Worm (Caenorhabditis elegans) whole organism, late embryonic: Measurements from ENCODE around the gene K09D9.9.

Experiments used
- C08G9.2 ChIP-seq: sonication (generic microtip); optimal IDR thresholded peaks from 2 replicates; lab custom pipeline; 2016; ENCODE audit warnings: mild to moderate bottlenecking, missing genetic modification characterization, moderate library complexity, missing compliant biosample characterization
- C38D4.7 ChIP-seq: fragments of 200-800 bp; sonication (Bioruptor generic); optimal IDR thresholded peaks from 2 replicates; lab custom pipeline; 2018; ENCODE audit warnings: mild to moderate bottlenecking, missing genetic modification characterization, moderate library complexity, missing compliant biosample characterization
- K02D7.2 ChIP-seq: sonication (generic microtip); optimal IDR thresholded peaks from 2 replicates; lab custom pipeline; 2017; ENCODE audit warnings: mild to moderate bottlenecking, missing genetic modification characterization, missing compliant biosample characterization
- Y22D7AL.16 ChIP-seq: sonication (generic microtip); optimal IDR thresholded peaks from 2 replicates; lab custom pipeline; 2016; ENCODE audit warnings: missing genetic modification characterization, missing compliant biosample characterization
- ahr-1 ChIP-seq: sonication (generic microtip); optimal IDR thresholded peaks from 2 replicates; lab custom pipeline; 2016; ENCODE audit warnings: missing genetic modification characterization, missing compliant biosample characterization
- ama-1 ChIP-seq: fragments of 150-350 bp; optimal IDR thresholded peaks from 2 replicates; lab custom pipeline; 2014
- ceh-14 ChIP-seq: sonication (generic microtip); optimal IDR thresholded peaks from 2 replicates; lab custom pipeline; 2016; ENCODE audit warnings: missing genotype, missing genetic modification characterization, missing compliant biosample characterization
- ceh-24 ChIP-seq: sonication (generic microtip); optimal IDR thresholded peaks from 2 replicates; lab custom pipeline; 2016; ENCODE audit warnings: mild to moderate bottlenecking, missing genetic modification characterization, missing compliant biosample characterization
- ceh-31 ChIP-seq: sonication (generic microtip); optimal IDR thresholded peaks from 2 replicates; lab custom pipeline; 2016; ENCODE audit warnings: missing genetic modification characterization, missing compliant biosample characterization
- ceh-34 ChIP-seq: sonication (generic microtip); optimal IDR thresholded peaks from 2 replicates; lab custom pipeline; 2016; ENCODE audit warnings: mild to moderate bottlenecking, missing genetic modification characterization, missing compliant biosample characterization
- ceh-45 ChIP-seq: fragments of 200-800 bp; sonication (Bioruptor generic); IDR thresholded peaks from 2 replicates; pipeline ENCODE4 v1.3.6; 2022; ENCODE audit warnings: missing genetic modification reagents, missing genetic modification characterization, missing compliant biosample characterization
- ceh-48 ChIP-seq: sonication (generic microtip); optimal IDR thresholded peaks from 2 replicates; lab custom pipeline; 2016; ENCODE audit warnings: missing genetic modification characterization, inconsistent platforms, missing compliant biosample characterization
- che-1 ChIP-seq: sonication (generic microtip); optimal IDR thresholded peaks from 2 replicates; lab custom pipeline; 2016; ENCODE audit warnings: mild to moderate bottlenecking, missing genetic modification characterization, missing compliant biosample characterization
- elt-2 ChIP-seq: sonication (generic microtip); optimal IDR thresholded peaks from 2 replicates; lab custom pipeline; 2016; ENCODE audit warnings: missing genetic modification reagents, missing genetic modification characterization, missing compliant biosample characterization
- elt-4 ChIP-seq: sonication (generic microtip); optimal IDR thresholded peaks from 2 replicates; lab custom pipeline; 2016; ENCODE audit warnings: missing genetic modification characterization, missing compliant biosample characterization
- ets-4 ChIP-seq: sonication (generic microtip); optimal IDR thresholded peaks from 2 replicates; lab custom pipeline; 2016; ENCODE audit warnings: missing genetic modification characterization, missing compliant biosample characterization
- hlh-13 ChIP-seq: fragments of 200-800 bp; sonication (Bioruptor generic); optimal IDR thresholded peaks from 2 replicates; lab custom pipeline; 2018; ENCODE audit warnings: mild to moderate bottlenecking, missing genetic modification characterization, missing compliant biosample characterization
- hlh-15 ChIP-seq: sonication (generic microtip); optimal IDR thresholded peaks from 2 replicates; lab custom pipeline; 2016; ENCODE audit warnings: missing genetic modification characterization, missing compliant biosample characterization
- hlh-30 ChIP-seq: sonication (generic microtip); optimal IDR thresholded peaks from 2 replicates; lab custom pipeline; 2017; ENCODE audit warnings: antibody characterized with exemption, missing genetic modification characterization, missing compliant biosample characterization; ENCODE audit not compliant: insufficient read depth
- mec-3 ChIP-seq: sonication (generic microtip); optimal IDR thresholded peaks from 2 replicates; lab custom pipeline; 2016; ENCODE audit warnings: borderline replicate concordance, missing genetic modification characterization, missing compliant biosample characterization
- nhr-11 ChIP-seq: fragments of 150-350 bp; optimal IDR thresholded peaks from 2 replicates; lab custom pipeline; 2014; ENCODE audit warnings: missing biosample characterization, missing genetic modification characterization
- nhr-232 ChIP-seq: sonication (generic microtip); optimal IDR thresholded peaks from 2 replicates; lab custom pipeline; 2016; ENCODE audit warnings: missing genetic modification characterization, missing compliant biosample characterization
- npax-4 ChIP-seq: sonication (generic microtip); optimal IDR thresholded peaks from 2 replicates; lab custom pipeline; 2016; ENCODE audit warnings: missing genetic modification characterization, missing compliant biosample characterization
- pat-9 ChIP-seq: fragments of 200-800 bp; sonication (Bioruptor generic); optimal IDR thresholded peaks from 2 replicates; lab custom pipeline; 2018; ENCODE audit warnings: mild to moderate bottlenecking, missing genetic modification characterization, moderate library complexity, missing compliant biosample characterization
- pax-1 ChIP-seq: fragments of 150-350 bp; optimal IDR thresholded peaks from 2 replicates; lab custom pipeline; 2014; ENCODE audit warnings: missing biosample characterization, missing genetic modification characterization
- pha-2 ChIP-seq: sonication (generic microtip); optimal IDR thresholded peaks from 2 replicates; lab custom pipeline; 2017; ENCODE audit warnings: mild to moderate bottlenecking, missing genetic modification characterization, missing compliant biosample characterization
- pha-4 ChIP-seq: fragments of 150-350 bp; optimal IDR thresholded peaks from 2 replicates; lab custom pipeline; 2018; ENCODE audit warnings: missing biosample characterization, missing genetic modification reagents, missing genetic modification characterization
- pqm-1 ChIP-seq: sonication (generic microtip); optimal IDR thresholded peaks from 2 replicates; lab custom pipeline; 2016; ENCODE audit warnings: missing genetic modification characterization, missing compliant biosample characterization
- ref-2 ChIP-seq: sonication (generic microtip); optimal IDR thresholded peaks from 2 replicates; lab custom pipeline; 2016; ENCODE audit warnings: missing genetic modification characterization, missing compliant biosample characterization
- sox-2 ChIP-seq: fragments of 200-800 bp; sonication (Bioruptor generic); IDR thresholded peaks from 2 replicates; pipeline ENCODE4 v1.3.6; 2022; ENCODE audit warnings: missing genetic modification reagents, missing genetic modification characterization, missing compliant biosample characterization
- sox-4 ChIP-seq: sonication (generic microtip); optimal IDR thresholded peaks from 2 replicates; lab custom pipeline; 2017; ENCODE audit warnings: mild to moderate bottlenecking, missing genetic modification characterization, inconsistent platforms, missing compliant biosample characterization
- syd-9 ChIP-seq: sonication (generic microtip); optimal IDR thresholded peaks from 2 replicates; lab custom pipeline; 2016; ENCODE audit warnings: mild to moderate bottlenecking, missing genetic modification characterization, moderate library complexity, missing compliant biosample characterization
- tbx-2 ChIP-seq: sonication (generic microtip); optimal IDR thresholded peaks from 2 replicates; lab custom pipeline; 2016; ENCODE audit warnings: missing genetic modification characterization, missing compliant biosample characterization
- unc-3 ChIP-seq, 2 experiments: fragments of 200-800 bp in 1 of 2; sonication (Bioruptor generic) in 1 of 2; sonication (generic microtip) in 1 of 2; conservative IDR thresholded peaks in 1 of 2; optimal IDR thresholded peaks in 1 of 2; 2 replicates each; pipeline versions ENCODE4 v1.3.6 to Lab custom; 2016 to 2022; ENCODE audit warnings: missing compliant biosample characterization in 2 of 2, missing genetic modification characterization in 2 of 2, missing genetic modification reagents in 1 of 2
- unc-86 ChIP-seq: sonication (generic microtip); optimal IDR thresholded peaks from 2 replicates; lab custom pipeline; 2016; ENCODE audit warnings: missing genetic modification characterization, missing compliant biosample characterization
- ztf-16 ChIP-seq: sonication (generic microtip); optimal IDR thresholded peaks from 2 replicates; lab custom pipeline; 2017; ENCODE audit warnings: missing genetic modification characterization, missing compliant biosample characterization

K09D9.9 gene

DNA sequence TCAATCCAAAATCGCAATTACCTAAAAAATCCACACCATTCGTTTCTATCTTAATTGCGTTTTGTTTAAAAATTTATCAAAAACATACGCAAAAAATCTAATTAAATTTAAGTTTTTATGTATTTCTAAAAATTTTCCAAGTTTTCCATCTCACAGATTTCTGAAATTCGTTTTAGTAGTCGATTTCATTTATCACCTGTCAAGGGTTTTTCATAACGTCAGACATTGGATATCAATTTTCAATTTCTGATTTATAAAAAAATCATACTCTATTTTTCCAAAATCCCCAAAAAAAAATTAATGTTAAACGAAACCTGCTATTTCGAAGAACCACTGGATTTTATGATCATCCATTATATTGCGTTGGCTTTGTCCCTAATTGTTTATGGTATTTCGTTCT, 16.2 kb upstream of the K09D9.9 start, which contains the start of gene srh-4:
TSS of gene srh-4 (plus strand) at position 301 of the 400 bp plus-strand sequence.
- TF ChIP-seq tbx-2 (tag; lab: Kevin White, UChicago) (no peak), ama-1 (lab: Kevin White, UChicago) (no peak), hlh-15 (tag; lab: Kevin White, UChicago) (no peak), ztf-16 (tag; lab: Kevin White, UChicago) (no peak), pax-1 (no peak), npax-4 (no peak), ceh-48 (tag; lab: Kevin White, UChicago) (no peak), mec-3 (tag; lab: Kevin White, UChicago) (no peak), elt-2 (tag; lab: Kevin White, UChicago) (no peak), sox-4 (no peak), ref-2 (no peak), ahr-1 (tag; lab: Kevin White, UChicago) (no peak), C08G9.2 (tag; lab: Kevin White, UChicago) (no peak), ceh-31 (tag; lab: Kevin White, UChicago) (no peak), unc-86 (tag; lab: Kevin White, UChicago) (no peak), syd-9 (tag; lab: Kevin White, UChicago) (no peak)

DNA sequence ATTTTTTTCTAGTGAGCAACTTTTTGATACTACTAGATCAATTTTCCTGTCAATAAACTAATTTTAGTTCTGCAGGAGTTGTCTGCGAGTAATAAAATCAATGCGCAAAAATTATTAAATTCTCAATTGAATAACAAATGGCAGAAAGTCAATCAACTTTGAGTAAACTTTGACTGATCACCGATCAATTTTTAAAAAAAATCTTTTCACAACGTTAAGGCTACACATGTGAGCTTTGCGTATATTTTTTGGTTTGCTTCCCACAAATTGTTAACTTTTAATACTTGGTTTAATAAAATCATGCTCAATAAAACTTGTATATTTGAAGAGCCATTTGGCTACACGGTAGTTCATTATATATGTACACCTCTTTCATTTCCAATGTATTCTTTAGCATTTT, 14.0 kb upstream of the K09D9.9 start, which contains the start of gene srh-7:
TSS of gene srh-7 (plus strand) at position 301 of the 400 bp plus-strand sequence.
- TF ChIP-seq pha-4 (tag; lab: Kevin White, UChicago), result no peak
- no peak for TF ChIP-seq elt-4 (tag; lab: Kevin White, UChicago)
- no peak for TF ChIP-seq hlh-13 (GFP tag; lab: Kevin White, UChicago)
- no peak for TF ChIP-seq ceh-45 (GFP tag; lab: Robert Waterston, UW)
- TF ChIP-seq ceh-48 (tag; lab: Kevin White, UChicago), result no peak
- no peak for TF ChIP-seq C38D4.7
- no peak for TF ChIP-seq pat-9 (tag; lab: Kevin White, UChicago)
- no peak for TF ChIP-seq pax-1
- TF ChIP-seq npax-4, result no peak
- no peak for TF ChIP-seq ahr-1 (tag; lab: Kevin White, UChicago)
- no peak for TF ChIP-seq nhr-232 (tag; lab: Kevin White, UChicago)
- TF ChIP-seq ztf-16 (tag; lab: Kevin White, UChicago), result no peak
- no peak for TF ChIP-seq nhr-11 (tag; lab: Kevin White, UChicago)
- TF ChIP-seq ceh-34 (tag; lab: Kevin White, UChicago), result no peak
- TF ChIP-seq pha-2 (tag; lab: Kevin White, UChicago), result no peak
- TF ChIP-seq Y22D7AL.16 (tag; lab: Kevin White, UChicago), result no peak
- TF ChIP-seq, all 69 proteins: peak for 0

DNA sequence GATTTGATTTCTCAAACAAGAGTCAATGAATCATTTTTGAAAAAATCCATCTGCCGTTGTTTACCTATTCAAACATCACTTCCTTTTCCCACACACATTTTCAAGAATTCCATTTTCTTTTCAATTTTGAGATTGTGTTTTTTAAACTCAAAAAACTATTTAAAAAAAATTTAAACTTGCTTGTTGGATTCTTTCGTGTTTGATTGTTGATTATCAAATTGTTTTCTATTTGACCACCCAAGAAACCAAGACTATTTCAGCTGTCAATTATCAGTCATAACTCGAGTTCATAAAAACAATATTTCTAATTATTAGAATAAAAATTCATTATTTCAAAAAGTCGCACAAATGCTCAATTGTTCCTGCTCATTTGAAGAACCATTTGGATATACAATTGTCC, 11.3 kb upstream of the K09D9.9 start, which contains the start of gene srh-8:
TSS of gene srh-8 (plus strand) at position 301 of the 400 bp plus-strand sequence.
- TF ChIP-seq K02D7.2 (tag; lab: Kevin White, UChicago), result no peak
- no peak for TF ChIP-seq ets-4 (tag; lab: Kevin White, UChicago)

DNA sequence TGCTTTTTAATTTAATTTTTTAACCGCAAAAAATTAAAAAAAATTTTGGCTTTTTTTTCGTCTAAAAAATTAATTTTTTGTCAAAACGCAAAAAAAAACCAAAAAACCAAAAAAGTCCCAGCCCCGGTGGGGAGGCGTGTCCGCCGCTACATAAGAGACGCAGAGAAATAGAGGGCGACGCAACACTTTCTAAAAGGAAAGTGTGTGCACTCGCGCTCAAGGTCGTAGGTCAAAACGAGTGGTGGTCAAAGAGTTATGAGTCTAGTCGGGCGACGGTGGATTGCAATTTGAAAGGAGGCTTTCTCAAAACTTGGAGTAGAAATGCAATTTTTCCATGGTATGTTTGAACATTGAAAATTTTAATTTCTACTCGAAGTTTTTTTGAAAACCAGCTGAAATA, 10.6 kb upstream of the K09D9.9 start:
- TF ChIP-seq elt-2 (tag; lab: Kevin White, UChicago) (no peak), ets-4 (tag; lab: Kevin White, UChicago) (no peak), ceh-24 (no peak), C38D4.7 (no peak), sox-2 (no peak), pqm-1 (no peak), ceh-14 (tag; lab: Kevin White, UChicago) (no peak), tbx-2 (tag; lab: Kevin White, UChicago) (no peak), nhr-232 (tag; lab: Kevin White, UChicago) (no peak), ceh-34 (tag; lab: Kevin White, UChicago) (no peak), che-1 (tag; lab: Kevin White, UChicago) (no peak), nhr-11 (tag; lab: Kevin White, UChicago) (no peak), hlh-13 (GFP tag; lab: Kevin White, UChicago) (no peak), K02D7.2 (tag; lab: Kevin White, UChicago) (no peak), C08G9.2 (tag; lab: Kevin White, UChicago) (no peak), hlh-30 (no peak), unc-3 (GFP tag; conservative IDR thresholded peaks at IDR 0.05; lab: Robert Waterston, UW) (no peak), unc-3 (tag; optimal IDR thresholded peaks at IDR 0.05; lab: Kevin White, UChicago) (no peak), syd-9 (tag; lab: Kevin White, UChicago) (no peak)
